Worm (Caenorhabditis elegans) whole organism, L3 larva: ENCODE results near the gene col-69.

ENCODE experiments used
- ZK546.5 ChIP-seq: sonication (generic microtip); optimal IDR thresholded peaks from 2 replicates; lab custom pipeline; 2017; ENCODE audit warnings: missing biosample characterization, missing genetic modification characterization
- ama-1 ChIP-seq: fragments of 150-350 bp; optimal IDR thresholded peaks from 2 replicates; lab custom pipeline; 2018
- ceh-82 ChIP-seq: fragments of 150-350 bp; optimal IDR thresholded peaks from 2 replicates; lab custom pipeline; 2014; ENCODE audit warnings: missing biosample characterization, missing genetic modification characterization
- ceh-9 ChIP-seq: sonication (generic microtip); optimal IDR thresholded peaks from 2 replicates; lab custom pipeline; 2018; ENCODE audit warnings: missing biosample characterization, missing genetic modification characterization
- lin-39 ChIP-seq: fragments of 150-350 bp; optimal IDR thresholded peaks from 2 replicates; lab custom pipeline; 2018; ENCODE audit warnings: missing biosample characterization, missing genetic modification reagents, missing genetic modification characterization
- mml-1 ChIP-seq: fragments of 150-350 bp; sonication (generic microtip); optimal IDR thresholded peaks from 3 replicates; lab custom pipeline; 2014; ENCODE audit warnings: missing biosample characterization, missing genetic modification characterization
- nfya-1 ChIP-seq: sonication (generic microtip); optimal IDR thresholded peaks from 2 replicates; lab custom pipeline; 2017; ENCODE audit warnings: missing genetic modification characterization, mild to moderate bottlenecking, missing compliant biosample characterization, antibody characterized with exemption, moderate library complexity; ENCODE audit not compliant: insufficient read depth
- nhr-12 ChIP-seq: fragments of 150-350 bp; optimal IDR thresholded peaks from 2 replicates; lab custom pipeline; 2014; ENCODE audit warnings: missing biosample characterization, missing genetic modification characterization
- nhr-28 ChIP-seq: fragments of 150-350 bp; optimal IDR thresholded peaks from 2 replicates; lab custom pipeline; 2014; ENCODE audit warnings: missing biosample characterization, missing genetic modification characterization
- ztf-11 ChIP-seq: fragments of 150-350 bp; optimal IDR thresholded peaks from 2 replicates; lab custom pipeline; 2014; ENCODE audit warnings: missing biosample characterization, missing genetic modification characterization

DNA sequence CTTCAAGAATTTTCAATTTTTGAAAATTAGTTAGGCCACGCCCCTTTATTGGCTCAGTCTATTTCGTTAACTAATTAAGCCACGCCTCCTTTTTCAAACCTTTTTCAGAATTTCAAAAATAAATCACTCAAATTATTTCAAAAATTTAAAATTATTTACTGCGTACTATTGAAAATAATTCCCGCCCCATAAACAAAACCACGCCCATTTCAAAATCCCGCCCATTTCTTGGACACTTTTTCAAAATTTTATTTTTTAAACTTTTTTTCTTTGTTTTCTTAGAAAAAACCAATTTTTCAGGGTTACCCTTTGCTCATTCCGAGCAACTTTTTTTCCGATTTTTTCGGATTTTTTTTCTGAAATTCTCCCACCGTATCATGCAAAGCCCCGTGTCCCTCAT is 41.5 kb downstream of the col-69 start, which contains the start of gene B0432.14:
- TF ChIP-seq nhr-12 (no peak), ZK546.5 (tag; lab: Kevin White, UChicago) (no peak), mml-1 (tag; lab: Kevin White, UChicago) (no peak), ztf-11 (tag; lab: Kevin White, UChicago) (no peak), nhr-28 (tag; lab: Kevin White, UChicago) (no peak), lin-39 (tag; lab: Kevin White, UChicago) (no peak), ceh-82 (tag; lab: Kevin White, UChicago) (no peak), ceh-9 (tag; lab: Kevin White, UChicago) (no peak), nfya-1 (no peak), ama-1 (lab: Kevin White, UChicago) (no peak)
